Worm (Caenorhabditis elegans) whole organism, L1 larva: Measurements from ENCODE around the gene flp-21.
A peak's percentile ranks its signal among the peaks of the same experiment; 100 is the strongest.

Experiments used
- C04F5.9 ChIP-seq: sonication (generic microtip); optimal IDR thresholded peaks from 2 replicates; lab custom pipeline; 2016; ENCODE audit warnings: missing genetic modification characterization, missing compliant biosample characterization
- C16A3.4 ChIP-seq: fragments of 150-350 bp; optimal IDR thresholded peaks from 2 replicates; lab custom pipeline; 2014; ENCODE audit warnings: missing biosample characterization, missing genetic modification characterization
- C34B4.2 ChIP-seq: sonication (generic microtip); optimal IDR thresholded peaks from 2 replicates; lab custom pipeline; 2017; ENCODE audit warnings: mild to moderate bottlenecking, missing genetic modification characterization, missing compliant biosample characterization
- Y116A8C.19 ChIP-seq: sonication (generic microtip); optimal IDR thresholded peaks from 2 replicates; lab custom pipeline; 2016; ENCODE audit warnings: missing compliant biosample characterization, missing genetic modification characterization, borderline replicate concordance
- alr-1 ChIP-seq: fragments of 200-800 bp; sonication (Bioruptor generic); optimal IDR thresholded peaks from 2 replicates; lab custom pipeline; 2018; ENCODE audit warnings: borderline replicate concordance, mild to moderate bottlenecking, missing genetic modification characterization, missing compliant biosample characterization
- aly-2 ChIP-seq: fragments of 150-350 bp; optimal IDR thresholded peaks from 2 replicates; lab custom pipeline; 2014; ENCODE audit warnings: missing biosample characterization, missing genetic modification characterization
- ama-1 ChIP-seq: fragments of 150-350 bp; optimal IDR thresholded peaks from 2 replicates; lab custom pipeline; 2014
- ceh-63 ChIP-seq: fragments of 200-800 bp; sonication (Bioruptor generic); optimal IDR thresholded peaks from 2 replicates; lab custom pipeline; 2018; ENCODE audit warnings: mild to moderate bottlenecking, missing genetic modification characterization, missing compliant biosample characterization
- ceh-8 ChIP-seq: fragments of 200-800 bp; sonication (Bioruptor generic); optimal IDR thresholded peaks from 2 replicates; lab custom pipeline; 2018; ENCODE audit warnings: mild to moderate bottlenecking, missing genetic modification characterization, moderate library complexity, missing compliant biosample characterization
- ceh-88 ChIP-seq: fragments of 200-800 bp; sonication (Bioruptor generic); IDR thresholded peaks from 2 replicates; pipeline ENCODE4 v1.3.6; 2022; ENCODE audit warnings: missing genetic modification characterization, missing compliant biosample characterization
- ces-1 ChIP-seq: fragments of 150-350 bp; optimal IDR thresholded peaks from 2 replicates; lab custom pipeline; 2014; ENCODE audit warnings: missing biosample characterization, missing genetic modification reagents, missing genetic modification characterization
- efl-1 ChIP-seq, 4 experiments: fragments of 150-350 bp; optimal IDR thresholded peaks in 3 of 4; peaks in 1 of 4; 1 replicate in 1 of 4; 2 replicates in 3 of 4; lab custom pipeline; 2014; ENCODE audit warnings: missing biosample characterization in 2 of 4, missing genetic modification characterization in 2 of 4, missing genetic modification reagents in 2 of 4
- egl-13 ChIP-seq: sonication (generic microtip); optimal IDR thresholded peaks from 2 replicates; lab custom pipeline; 2016; ENCODE audit warnings: missing genotype, missing genetic modification reagents, missing genetic modification characterization, missing compliant biosample characterization
- egl-27 ChIP-seq, 2 experiments: fragments of 150-350 bp in 1 of 2; sonication (generic microtip); optimal IDR thresholded peaks; 3 replicates each; lab custom pipeline; 2017 to 2018; ENCODE audit warnings: missing biosample characterization in 2 of 2, missing genetic modification characterization in 2 of 2, missing genetic modification reagents in 2 of 2
- elt-2 ChIP-seq: sonication (generic microtip); optimal IDR thresholded peaks from 2 replicates; lab custom pipeline; 2016; ENCODE audit warnings: missing genetic modification characterization, mild to moderate bottlenecking, inconsistent platforms, missing compliant biosample characterization, missing genetic modification reagents
- elt-3 ChIP-seq, 6 experiments: fragments of 150-350 bp in 1 of 6; sonication (generic microtip); optimal IDR thresholded peaks; 2 replicates each; lab custom pipeline; 2017 to 2018; ENCODE audit warnings: missing biosample characterization in 6 of 6, missing genetic modification characterization in 6 of 6, inconsistent platforms in 1 of 6
- fkh-4 ChIP-seq: sonication (generic microtip); optimal IDR thresholded peaks from 2 replicates; lab custom pipeline; 2016; ENCODE audit warnings: missing compliant biosample characterization, missing genetic modification characterization, borderline replicate concordance
- irx-1 ChIP-seq: sonication (generic microtip); optimal IDR thresholded peaks from 2 replicates; lab custom pipeline; 2016; ENCODE audit warnings: missing genetic modification characterization, missing compliant biosample characterization
- jun-1 ChIP-seq: fragments of 150-350 bp; optimal IDR thresholded peaks from 2 replicates; lab custom pipeline; 2014; ENCODE audit warnings: missing biosample characterization, missing genetic modification reagents, missing genetic modification characterization
- lin-13 ChIP-seq: fragments of 150-350 bp; optimal IDR thresholded peaks from 2 replicates; lab custom pipeline; 2014; ENCODE audit warnings: missing biosample characterization, missing genetic modification reagents, missing genetic modification characterization
- lin-39 ChIP-seq: fragments of 150-350 bp; optimal IDR thresholded peaks from 2 replicates; lab custom pipeline; 2014; ENCODE audit warnings: missing biosample characterization, missing genetic modification reagents, missing genetic modification characterization
- lir-3 ChIP-seq: sonication (generic microtip); optimal IDR thresholded peaks from 2 replicates; lab custom pipeline; 2016; ENCODE audit warnings: mild to moderate bottlenecking, missing genetic modification characterization, moderate library complexity, missing compliant biosample characterization; ENCODE audit not compliant: poor library complexity
- lsy-2 ChIP-seq, 2 experiments: fragments of 150-350 bp; optimal IDR thresholded peaks; 2 replicates each; lab custom pipeline; 2014; ENCODE audit warnings: missing biosample characterization in 2 of 2, missing genetic modification characterization in 2 of 2
- mdl-1 ChIP-seq, 2 experiments: fragments of 150-350 bp; optimal IDR thresholded peaks; 2 replicates each; lab custom pipeline; 2014 to 2017; ENCODE audit warnings: missing biosample characterization in 2 of 2, missing genetic modification characterization in 2 of 2, inconsistent platforms in 1 of 2
- mef-2 ChIP-seq: fragments of 150-350 bp; optimal IDR thresholded peaks from 2 replicates; lab custom pipeline; 2014; ENCODE audit warnings: missing biosample characterization, missing genetic modification characterization
- mep-1 ChIP-seq: fragments of 150-350 bp; optimal IDR thresholded peaks from 2 replicates; lab custom pipeline; 2014; ENCODE audit warnings: missing biosample characterization, missing genetic modification characterization
- nhr-47 ChIP-seq: sonication (generic microtip); optimal IDR thresholded peaks from 2 replicates; lab custom pipeline; 2016; ENCODE audit warnings: mild to moderate bottlenecking, missing genetic modification characterization, moderate library complexity, missing compliant biosample characterization
- nhr-76 ChIP-seq: sonication (generic microtip); optimal IDR thresholded peaks from 2 replicates; lab custom pipeline; 2017; ENCODE audit warnings: missing biosample characterization, missing genetic modification characterization
- nhr-85 ChIP-seq: sonication (generic microtip); peaks from one replicate; lab custom pipeline; 2016; ENCODE audit warnings: missing genetic modification characterization, inconsistent platforms, missing compliant biosample characterization
- pax-3 ChIP-seq: fragments of 200-800 bp; sonication (Bioruptor generic); optimal IDR thresholded peaks from 2 replicates; lab custom pipeline; 2018; ENCODE audit warnings: mild to moderate bottlenecking, missing genetic modification characterization, moderate library complexity, missing compliant biosample characterization
- snpc-4 ChIP-seq: fragments of 150-350 bp; optimal IDR thresholded peaks from 2 replicates; lab custom pipeline; 2014; ENCODE audit warnings: missing biosample characterization, missing genetic modification characterization
- sox-4 ChIP-seq: sonication (generic microtip); optimal IDR thresholded peaks from 2 replicates; lab custom pipeline; 2016; ENCODE audit warnings: missing genetic modification characterization, missing compliant biosample characterization
- sup-37 ChIP-seq: fragments of 200-800 bp; sonication (Bioruptor generic); optimal IDR thresholded peaks from 2 replicates; lab custom pipeline; 2018; ENCODE audit warnings: mild to moderate bottlenecking, missing genetic modification characterization, missing compliant biosample characterization
- swsn-7 ChIP-seq: sonication (generic microtip); optimal IDR thresholded peaks from 2 replicates; lab custom pipeline; 2016; ENCODE audit warnings: missing genetic modification characterization, missing compliant biosample characterization
- unc-30 ChIP-seq: sonication (generic microtip); optimal IDR thresholded peaks from 2 replicates; lab custom pipeline; 2017; ENCODE audit warnings: missing biosample characterization, missing genetic modification characterization
- unc-86 ChIP-seq: sonication (generic microtip); optimal IDR thresholded peaks from 2 replicates; lab custom pipeline; 2016; ENCODE audit warnings: missing genetic modification characterization, missing compliant biosample characterization
- unc-98 ChIP-seq: fragments of 200-800 bp; sonication (Bioruptor generic); IDR thresholded peaks from 2 replicates; pipeline ENCODE4 v1.3.6; 2022; ENCODE audit warnings: missing genetic modification characterization, missing compliant biosample characterization
- xbp-1 ChIP-seq: sonication (generic microtip); optimal IDR thresholded peaks from 2 replicates; lab custom pipeline; 2016; ENCODE audit warnings: missing genetic modification characterization, missing compliant biosample characterization
- zag-1 ChIP-seq: fragments of 150-350 bp; optimal IDR thresholded peaks from 2 replicates; lab custom pipeline; 2014; ENCODE audit warnings: missing biosample characterization, missing genetic modification characterization
- zip-4 ChIP-seq: fragments of 200-800 bp; sonication (Bioruptor generic); optimal IDR thresholded peaks from 2 replicates; lab custom pipeline; 2018; ENCODE audit warnings: mild to moderate bottlenecking, missing genetic modification characterization, moderate library complexity, missing compliant biosample characterization
- ztf-4 ChIP-seq: fragments of 150-350 bp; optimal IDR thresholded peaks from 2 replicates; lab custom pipeline; 2014; ENCODE audit warnings: missing biosample characterization, missing genetic modification characterization

Gene flp-21

ce11 chrV:7776029-7776628 lies 17.0 kb upstream of the flp-21 start, which contains the start of the genes rpl-39 and rps-30 (continued):
- TF ChIP-seq fkh-4 (tag; lab: Kevin White, UChicago), result peak; percentile 17
- TF ChIP-seq sup-37 (GFP tag; lab: Kevin White, UChicago), result peak; percentile 11
- TF ChIP-seq jun-1 (tag; lab: Kevin White, UChicago), result peak; percentile 69
- TF ChIP-seq lsy-2 (tag; optimal IDR thresholded peaks at IDR 0.05; lab: Kevin White, UChicago), result peak; percentile 87 to 93
- TF ChIP-seq zag-1 (tag; lab: Kevin White, UChicago), result peak; percentile 30
- peak; percentile 84 for TF ChIP-seq C16A3.4 (tag; lab: Kevin White, UChicago)
- no peak for TF ChIP-seq Y116A8C.19 (tag; lab: Kevin White, UChicago)
- peak; percentile 23 for TF ChIP-seq ztf-4 (tag; lab: Kevin White, UChicago)
- no peak for TF ChIP-seq ces-1 (GFP tag; lab: Kevin White, UChicago)
- TF ChIP-seq elt-2 (tag; lab: Kevin White, UChicago), result no peak
- TF ChIP-seq mep-1 (tag; lab: Kevin White, UChicago), result peak; percentile 90
- TF ChIP-seq unc-30, result no peak
- no peak for TF ChIP-seq ceh-63 (GFP tag; lab: Kevin White, UChicago)
- TF ChIP-seq nhr-76, result no peak
- peak; percentile 60 for TF ChIP-seq unc-86 (tag; lab: Kevin White, UChicago)
- TF ChIP-seq ceh-8 (GFP tag; lab: Kevin White, UChicago), result no peak
- TF ChIP-seq unc-98, result 0 out of 2 replicates have a peak, but pooled peaks have one; percentile 31
- TF ChIP-seq C04F5.9 (tag; lab: Kevin White, UChicago), result no peak
- peak; percentile 39 for TF ChIP-seq lin-39 (tag; lab: Kevin White, UChicago)
- peak; percentile 63 for TF ChIP-seq snpc-4 (tag; lab: Kevin White, UChicago)
- TF ChIP-seq swsn-7 (tag; lab: Kevin White, UChicago), result peak; percentile 79
- TF ChIP-seq zip-4 (GFP tag; lab: Kevin White, UChicago), result no peak
- TF ChIP-seq xbp-1 (tag; lab: Kevin White, UChicago), result peak; percentile 82
- TF ChIP-seq pax-3 (tag; lab: Kevin White, UChicago), result peak; percentile 54
- no peak for TF ChIP-seq alr-1 (tag; lab: Kevin White, UChicago)
- peak; percentile 86 for TF ChIP-seq nhr-47 (tag; lab: Kevin White, UChicago)
- peak in 1 of 2 experiments; percentile 73 for TF ChIP-seq mdl-1 (tag; optimal IDR thresholded peaks at IDR 0.05; lab: Kevin White, UChicago)
- TF ChIP-seq efl-1 (optimal IDR thresholded peaks at IDR 0.05; lab: Kevin White, UChicago), result peak; percentile 83 to 91
- peak; percentile 77 to 97 for TF ChIP-seq efl-1 (GFP tag; optimal IDR thresholded peaks at IDR 0.05 in 1 of 2; lab: Kevin White, UChicago)
- TF ChIP-seq ceh-88 (GFP tag; lab: Robert Waterston, UW), result peak; percentile 37; the same call in 1 of the 2 replicates

- peak; percentile 15 for TF ChIP-seq nhr-85 (tag; lab: Kevin White, UChicago)
- no peak for TF ChIP-seq alr-1 (tag; lab: Kevin White, UChicago)
- TF ChIP-seq egl-27 (tag; optimal IDR thresholded peaks at IDR 0.05; lab: Kevin White, UChicago), result no peak
Measured at ce11 chrV:7777098-7777497, 16.1 kb upstream of the flp-21 start, which contains the start of gene C26F1.3. C26F1.3 (plus strand) TSS chrV:7777300.

ce11 chrV:7778999-7779398 lies 14.2 kb upstream of the flp-21 start:
- TF ChIP-seq sox-4 (no peak), mef-2 (tag; lab: Kevin White, UChicago) (no peak), ama-1 (lab: Kevin White, UChicago) (no peak), nhr-76 (no peak), lir-3 (tag; lab: Kevin White, UChicago) (no peak), lin-39 (tag; lab: Kevin White, UChicago) (no peak), lsy-2 (tag; optimal IDR thresholded peaks at IDR 0.05; lab: Kevin White, UChicago) (no peak), nhr-85 (tag; lab: Kevin White, UChicago) (no peak), lin-13 (GFP tag; lab: Kevin White, UChicago) (no peak), C04F5.9 (tag; lab: Kevin White, UChicago) (no peak), irx-1 (no peak), swsn-7 (tag; lab: Kevin White, UChicago) (no peak), fkh-4 (tag; lab: Kevin White, UChicago) (no peak), C34B4.2 (no peak), aly-2 (no peak), unc-86 (tag; lab: Kevin White, UChicago) (no peak), egl-13 (tag; lab: Kevin White, UChicago) (no peak), elt-3 (tag; optimal IDR thresholded peaks at IDR 0.05; lab: Kevin White, UChicago) (no peak)
- TF ChIP-seq, all 84 proteins: peak for 0
